Fruit fly (Drosophila melanogaster): ENCODE results near the gene Myt1.

The Myt1 gene

DNA sequence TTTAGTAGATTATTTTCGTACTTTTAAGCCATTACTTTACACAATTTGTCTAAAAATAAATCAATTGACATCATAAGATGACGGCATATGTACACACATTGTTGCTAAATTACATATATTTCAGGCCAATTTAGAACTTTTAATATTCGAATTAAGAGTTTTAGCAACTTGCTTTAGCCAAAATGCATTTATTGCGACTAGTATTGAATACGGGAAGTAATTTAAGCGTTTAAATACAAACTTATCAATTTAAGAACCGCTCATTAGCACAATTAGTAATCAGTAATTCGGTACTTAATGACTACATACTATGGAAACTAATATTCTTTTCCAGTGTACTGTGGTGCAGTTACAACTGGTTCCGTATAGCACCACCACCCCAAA, 29.8 kb upstream of the Myt1 start (continued):
- TF ChIP-seq CG9932 (GFP tag; IDR thresholded peaks at IDR 0.05) (0 out of 2 replicates have a peak, but pooled peaks have one; percentile 12), chm (GFP tag; IDR thresholded peaks at IDR 0.05) (no peak), E2f2 (GFP tag; IDR thresholded peaks at IDR 0.05) (no peak), da (GFP tag; optimal IDR thresholded peaks at IDR 0.05) (no peak), Hr3 (GFP tag; optimal IDR thresholded peaks at IDR 0.05) (no peak), CG4617 (GFP tag; optimal IDR thresholded peaks at IDR 0.05; ENCODE audit: borderline replicate concordance) (no peak), sr (GFP tag; IDR thresholded peaks at IDR 0.05) (no peak), E2f1 (GFP tag; IDR thresholded peaks at IDR 0.05) (no peak), Oaz (GFP tag; IDR thresholded peaks at IDR 0.05) (no peak), CG11696 (GFP tag; IDR thresholded peaks at IDR 0.05) (0 out of 2 replicates have a peak, but pooled peaks have one; percentile 25), wdn (GFP tag; IDR thresholded peaks at IDR 0.05) (no peak), CG10209 (GFP tag; optimal IDR thresholded peaks at IDR 0.05) (peak; percentile 4), sna (GFP tag; IDR thresholded peaks at IDR 0.05; ENCODE audit: partially characterized antibody) (no peak), Oli (tag; optimal IDR thresholded peaks at IDR 0.05) (peak; percentile 42), Fer3 (tag; optimal IDR thresholded peaks at IDR 0.05) (no peak), CG8388 (GFP tag; optimal IDR thresholded peaks at IDR 0.05) (no peak), maf-S (GFP tag; optimal IDR thresholded peaks at IDR 0.05) (no peak), pho (GFP tag; optimal IDR thresholded peaks at IDR 0.05) (no peak), sob (GFP tag; IDR thresholded peaks at IDR 0.05) (no peak), stwl (tag; optimal IDR thresholded peaks at IDR 0.05) (no peak), fd96Cb (tag; optimal IDR thresholded peaks at IDR 0.05) (no peak), gsb-n (tag; optimal IDR thresholded peaks at IDR 0.05) (no peak), Side (GFP tag; optimal IDR thresholded peaks at IDR 0.05) (no peak), CG3726 (GFP tag; IDR thresholded peaks at IDR 0.05) (no peak), Bgb (GFP tag; IDR thresholded peaks at IDR 0.05; ENCODE audit: partially characterized antibody) (no peak), bcd (GFP tag; optimal IDR thresholded peaks at IDR 0.05) (peak; percentile 17), lmd (GFP tag; IDR thresholded peaks at IDR 0.05) (0 out of 2 replicates have a peak, but pooled peaks have one; percentile 11), Dbx (GFP tag; IDR thresholded peaks at IDR 0.05) (no peak), HLH4C (GFP tag; IDR thresholded peaks at IDR 0.05; ENCODE audit: partially characterized antibody) (no peak), CG12391 (tag; optimal IDR thresholded peaks at IDR 0.05) (peak; percentile 29), Poxn (GFP tag; IDR thresholded peaks at IDR 0.05) (no peak), CG2875 (GFP tag; optimal IDR thresholded peaks at IDR 0.05) (peak; percentile 0), CG5180 (GFP tag; optimal IDR thresholded peaks at IDR 0.05) (no peak), Awh (GFP tag; IDR thresholded peaks at IDR 0.05) (no peak), her (GFP tag; optimal IDR thresholded peaks at IDR 0.05) (no peak), CG6175 (GFP tag; IDR thresholded peaks at IDR 0.05) (no peak), Doc2 (GFP tag; IDR thresholded peaks at IDR 0.05) (no peak), peb (GFP tag; IDR thresholded peaks at IDR 0.05) (no peak), Usf (GFP tag; optimal IDR thresholded peaks at IDR 0.05) (no peak), CG1024 (GFP tag; IDR thresholded peaks at IDR 0.05) (no peak), gfzf (GFP tag; optimal IDR thresholded peaks at IDR 0.05) (no peak), br (optimal IDR thresholded peaks at IDR 0.05) (no peak), cg (GFP tag; optimal IDR thresholded peaks at IDR 0.05) (no peak), CG17186 (GFP tag; optimal IDR thresholded peaks at IDR 0.05) (no peak), CG13287 (GFP tag; IDR thresholded peaks at IDR 0.05; ENCODE audit: partially characterized antibody) (no peak), Meics (GFP tag; optimal IDR thresholded peaks at IDR 0.05) (peak; percentile 18), seq (GFP tag; IDR thresholded peaks at IDR 0.05) (no peak), gce (GFP tag; IDR thresholded peaks at IDR 0.05) (no peak), CG8944 (GFP tag; optimal IDR thresholded peaks at IDR 0.05) (no peak), jumu (GFP tag; optimal IDR thresholded peaks at IDR 0.05) (no peak), CG12659 (GFP tag; optimal IDR thresholded peaks at IDR 0.05) (peak; percentile 3), Dip2 (GFP tag; IDR thresholded peaks at IDR 0.05) (no peak)

Data from whole organism, embryonic.